Fruit fly (Drosophila melanogaster) whole organism, larva: ENCODE measurements around the gene CG42688.
A peak's percentile ranks its signal among the peaks of the same experiment; 100 is the strongest.

ENCODE experiments used
- noc ChIP-seq: fragments of 200-800 bp; sonication (Bioruptor generic); optimal IDR thresholded peaks from 3 replicates; lab custom pipeline; 2019; ENCODE audit warnings: missing biosample characterization, mild to moderate bottlenecking, missing genetic modification characterization, moderate library complexity

CG42688 gene

DNA sequence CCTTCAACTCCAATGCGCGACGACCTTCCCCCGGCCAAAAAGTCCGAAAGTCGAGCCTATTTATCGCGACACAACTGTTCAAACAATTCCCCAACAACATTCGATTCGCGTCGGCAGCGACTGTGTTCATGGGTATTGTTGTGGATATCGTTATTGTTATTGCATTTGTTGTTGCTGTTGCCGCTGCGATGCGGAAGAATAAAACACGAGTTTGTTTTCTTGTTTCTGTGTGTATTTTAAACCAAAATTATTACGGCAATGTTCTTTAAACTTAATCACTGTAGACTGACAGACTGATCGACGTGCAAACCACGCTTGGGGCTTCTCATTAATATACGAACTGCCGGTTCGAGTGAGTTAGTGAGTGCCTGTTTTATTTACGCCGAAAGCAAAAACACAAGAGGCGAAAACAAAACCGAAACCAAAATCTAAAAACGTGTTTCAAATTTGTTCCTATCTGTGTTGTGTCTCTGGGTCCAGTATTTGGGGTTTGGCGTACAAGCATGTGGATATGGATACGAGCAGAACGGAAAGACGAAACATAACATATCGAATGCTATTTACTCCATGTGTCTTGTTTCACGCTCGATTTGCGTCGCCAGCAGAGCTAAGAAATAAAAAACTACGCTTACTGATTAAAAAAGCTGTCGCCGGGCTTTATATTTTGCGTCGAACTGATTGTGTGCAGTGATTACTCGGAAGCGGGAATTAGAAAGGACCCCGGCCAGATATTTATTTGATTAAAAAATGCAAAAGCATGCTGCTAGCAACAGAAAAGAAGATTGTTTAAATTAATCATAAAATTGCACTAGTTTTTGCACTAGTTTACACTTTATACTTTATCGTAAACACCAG, 22.8 kb downstream of the CG42688 start:
- no peak for TF ChIP-seq noc (tag; lab: Kevin White, UChicago)

DNA sequence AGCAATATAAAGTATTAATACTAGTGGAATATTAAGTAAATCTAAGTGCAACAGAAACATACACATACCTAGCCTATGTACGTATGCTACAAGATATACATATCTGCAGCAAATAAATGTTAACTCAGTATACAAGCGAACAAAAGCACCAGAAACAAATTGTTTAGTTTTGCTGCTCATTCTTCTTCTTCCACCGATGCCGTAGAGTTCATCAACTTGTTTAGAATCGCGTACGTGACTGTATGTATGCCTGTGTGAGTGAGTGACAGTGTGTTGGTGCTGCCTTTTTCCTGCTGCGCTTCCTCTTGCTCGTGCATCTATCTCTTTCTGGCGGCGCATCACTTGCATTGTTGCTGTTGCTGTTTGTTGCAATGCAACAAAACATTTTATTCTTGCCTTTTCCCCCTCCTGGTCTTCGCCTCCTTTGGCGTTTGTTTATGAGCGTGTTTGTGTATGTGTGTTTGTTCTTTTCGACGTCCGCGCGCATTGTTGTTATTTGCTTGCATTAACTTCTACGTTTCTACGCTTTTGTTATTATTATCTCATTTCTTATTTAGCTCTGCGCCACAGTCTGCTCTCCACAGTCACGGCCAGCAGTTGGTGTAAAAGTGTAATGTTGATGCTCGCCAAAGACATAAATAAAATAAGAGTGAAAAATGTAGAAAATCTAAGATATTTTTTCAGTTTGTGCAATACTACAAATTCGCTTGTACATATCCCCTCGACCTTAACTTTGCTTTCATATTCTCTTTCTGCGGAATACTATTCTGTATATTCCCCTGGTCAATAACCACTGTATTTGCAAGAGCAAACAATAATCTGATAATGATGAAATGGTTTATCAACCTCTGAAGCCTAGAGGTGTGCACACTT, 23.7 kb downstream of the CG42688 start:
- peak; percentile 23 for TF ChIP-seq noc (tag; lab: Kevin White, UChicago)

DNA sequence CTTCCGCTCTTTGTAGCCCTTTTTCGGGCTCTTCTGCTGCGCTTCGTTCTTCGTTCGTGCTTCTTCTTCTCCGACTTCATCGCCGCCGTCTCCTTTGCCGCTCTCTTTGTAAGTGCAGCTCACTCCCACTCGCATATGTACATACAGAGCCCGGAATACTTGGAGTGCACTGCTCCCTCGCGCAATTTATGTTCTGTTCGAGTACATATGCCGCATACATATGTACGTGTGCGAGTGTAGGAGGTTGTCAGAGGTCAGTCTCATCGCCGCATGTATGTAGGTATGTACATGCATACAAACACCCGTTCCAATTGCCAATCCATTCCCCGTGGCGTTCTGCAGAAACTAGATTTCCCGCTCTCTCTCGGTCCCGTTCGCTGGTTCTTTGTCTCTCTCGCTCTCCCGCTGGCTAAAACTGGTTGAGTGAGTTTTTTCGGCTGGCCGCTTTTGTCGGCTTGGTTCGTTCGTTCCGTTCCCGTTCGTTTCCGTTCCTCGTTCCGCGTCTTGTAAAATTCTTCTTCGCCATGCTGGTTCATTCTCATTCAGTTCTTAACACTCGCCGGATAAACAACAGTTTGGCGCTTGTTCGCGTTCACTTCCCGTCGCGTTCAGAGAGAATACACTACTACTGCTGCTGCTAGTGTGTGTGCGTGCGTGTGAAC, 24.5 kb downstream of the CG42688 start:
- peak; percentile 46 for TF ChIP-seq noc (tag; lab: Kevin White, UChicago)

- no peak for TF ChIP-seq noc (tag; lab: Kevin White, UChicago)
These were observed 25.8 kb downstream of the CG42688 start for dm6 chr2L:19156737-19157287.

- TF ChIP-seq noc (tag; lab: Kevin White, UChicago), result no peak
These were observed 26.5 kb downstream of the CG42688 start for dm6 chr2L:19155937-19156736.

DNA sequence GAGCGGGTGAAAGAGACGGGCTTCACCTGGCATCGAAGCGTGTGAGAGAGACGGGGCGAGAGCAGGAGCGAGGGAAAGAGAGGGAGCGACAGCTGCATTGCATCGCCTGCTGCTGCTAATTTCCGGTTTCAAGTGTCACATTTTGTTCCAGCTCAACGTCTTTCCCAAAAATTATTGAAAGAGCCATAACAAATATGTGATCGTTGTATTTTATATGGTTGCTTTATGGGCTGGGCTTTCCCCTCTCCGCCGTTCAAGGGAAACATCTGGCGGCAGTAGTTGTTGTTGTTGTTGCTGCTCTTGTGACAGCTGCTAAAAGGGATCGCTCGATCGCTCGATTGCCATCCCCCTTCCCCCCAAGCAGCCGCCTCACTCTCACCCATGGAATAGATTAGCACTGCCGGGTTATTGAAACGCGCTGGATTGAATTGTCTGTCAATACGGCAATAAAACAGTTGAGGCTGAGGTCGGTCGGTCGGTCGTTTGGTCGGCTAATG, 27.7 kb downstream of the CG42688 start:
- no peak for TF ChIP-seq noc (tag; lab: Kevin White, UChicago)

dm6 chr2L:19146645-19147044, 36.0 kb downstream of the CG42688 start:
- TF ChIP-seq noc (tag; lab: Kevin White, UChicago), result no peak

DNA sequence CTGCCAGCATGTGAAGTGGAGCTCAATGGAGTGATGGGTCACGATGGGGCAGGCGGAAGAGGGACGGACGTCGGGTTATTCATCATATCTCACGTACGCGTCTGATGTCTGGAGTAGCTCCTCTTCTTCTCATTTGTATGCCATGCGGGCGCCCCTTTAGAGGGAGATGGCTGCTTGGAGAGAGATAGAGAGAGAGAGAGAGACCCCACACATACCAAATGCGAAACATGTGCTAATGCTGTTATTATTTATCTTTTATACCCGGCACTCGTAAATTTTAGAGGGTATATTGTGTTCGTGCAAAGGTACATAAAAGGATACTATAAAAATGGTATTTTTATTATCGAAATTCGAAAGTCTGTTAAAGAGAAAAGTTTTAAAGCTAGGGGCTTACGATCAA, 36.6 kb downstream of the CG42688 start:
- TF ChIP-seq noc (tag; lab: Kevin White, UChicago), result no peak

DNA sequence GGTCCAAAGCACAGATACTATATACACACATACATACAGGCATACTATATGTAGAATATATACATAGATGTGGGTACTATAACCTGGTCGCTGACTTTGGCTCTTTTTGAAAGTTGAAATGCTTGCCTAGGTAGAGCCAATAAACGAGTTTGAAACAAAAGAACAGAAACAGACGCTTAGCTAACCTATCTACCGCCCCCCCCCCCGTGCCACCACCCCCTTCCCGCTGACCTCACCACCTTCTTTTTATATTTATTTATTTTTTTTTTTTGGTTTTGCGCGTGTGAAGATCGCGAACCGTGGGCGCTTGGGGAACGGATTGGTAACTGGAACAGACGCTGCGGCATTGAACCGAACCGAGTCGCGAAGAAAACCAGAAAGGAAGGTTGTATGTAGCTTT, 38.5 kb downstream of the CG42688 start:
- TF ChIP-seq noc (tag; lab: Kevin White, UChicago), result no peak

DNA sequence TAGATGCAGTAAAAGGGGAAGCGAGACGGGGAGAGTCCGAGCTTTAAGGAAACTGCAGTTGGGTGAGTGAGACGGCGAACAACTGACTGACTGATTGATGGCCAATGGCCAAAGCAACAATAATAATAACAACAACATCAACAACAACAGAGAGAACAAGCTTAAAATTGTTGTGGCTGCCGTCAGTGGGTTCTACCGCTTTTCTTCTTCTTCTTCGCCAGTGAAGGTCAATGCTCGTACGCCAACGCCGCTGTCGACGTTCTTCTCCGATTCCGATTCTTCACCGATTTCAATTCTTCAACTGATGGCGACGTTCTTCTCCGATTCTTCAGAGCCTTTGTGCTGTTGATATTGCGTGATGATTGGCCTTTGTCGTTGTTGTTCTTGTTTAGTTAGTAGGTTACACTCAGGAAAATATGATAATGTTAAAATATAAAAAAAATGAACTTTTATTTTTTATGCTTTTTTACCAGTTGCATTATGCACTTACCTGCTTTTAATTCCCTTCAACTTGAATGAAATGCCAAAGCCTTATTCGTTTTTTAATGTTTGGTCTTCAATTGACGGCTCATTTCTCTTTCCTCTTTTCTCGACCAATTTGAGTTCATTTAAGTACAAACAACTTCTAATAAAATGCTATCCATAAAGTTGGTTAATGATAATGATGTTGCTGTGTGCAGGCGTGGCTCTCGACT, 40.3 kb downstream of the CG42688 start:
- no peak for TF ChIP-seq noc (tag; lab: Kevin White, UChicago)

DNA sequence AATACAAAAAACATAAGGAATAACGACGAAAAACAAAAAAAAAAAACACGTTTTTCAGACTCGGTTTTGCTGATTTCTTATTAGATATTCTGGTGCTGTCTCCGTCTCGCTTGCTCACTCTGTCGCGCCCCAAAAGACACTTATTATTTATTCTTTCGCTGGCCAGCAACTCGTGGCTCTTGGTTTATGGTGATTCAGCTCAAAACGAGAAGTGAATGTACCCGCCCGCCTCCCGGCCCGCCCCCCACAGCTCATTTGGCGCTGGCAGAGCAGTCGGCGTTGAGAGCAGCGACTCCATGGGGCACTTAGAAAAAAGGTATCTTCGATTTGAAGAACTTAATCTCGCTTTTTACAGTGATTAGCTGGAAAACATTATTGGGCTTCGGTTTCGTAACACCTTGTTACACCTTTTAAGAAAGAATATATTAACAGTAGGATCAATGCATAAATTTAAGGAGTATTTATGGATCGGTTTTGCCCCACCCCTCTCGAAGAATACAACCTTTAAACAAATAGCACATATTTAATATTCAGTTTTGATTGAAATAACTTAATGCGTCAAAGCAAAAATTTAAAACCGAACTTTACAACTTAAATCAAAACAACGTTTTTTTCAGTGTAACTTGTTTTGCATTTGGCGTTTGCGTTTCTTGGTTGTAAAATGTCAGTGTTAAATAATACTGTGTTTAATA, 41.0 kb downstream of the CG42688 start:
- TF ChIP-seq noc (tag; lab: Kevin White, UChicago), result peak; percentile 85

DNA sequence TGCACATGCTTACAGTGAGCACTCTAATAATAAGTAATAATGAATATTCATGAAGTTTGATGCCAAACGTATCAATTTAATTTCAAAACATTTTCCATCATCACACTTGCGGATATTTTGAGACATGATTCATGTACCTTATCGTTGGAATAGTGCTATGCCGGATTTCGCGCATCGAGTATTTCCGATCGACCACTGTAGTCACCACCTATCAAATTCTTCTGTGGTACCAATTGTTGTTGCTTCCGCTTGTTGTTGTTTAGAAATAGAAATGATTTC, 41.7 kb downstream of the CG42688 start:
- peak; percentile 58 for TF ChIP-seq noc (tag; lab: Kevin White, UChicago)

DNA sequence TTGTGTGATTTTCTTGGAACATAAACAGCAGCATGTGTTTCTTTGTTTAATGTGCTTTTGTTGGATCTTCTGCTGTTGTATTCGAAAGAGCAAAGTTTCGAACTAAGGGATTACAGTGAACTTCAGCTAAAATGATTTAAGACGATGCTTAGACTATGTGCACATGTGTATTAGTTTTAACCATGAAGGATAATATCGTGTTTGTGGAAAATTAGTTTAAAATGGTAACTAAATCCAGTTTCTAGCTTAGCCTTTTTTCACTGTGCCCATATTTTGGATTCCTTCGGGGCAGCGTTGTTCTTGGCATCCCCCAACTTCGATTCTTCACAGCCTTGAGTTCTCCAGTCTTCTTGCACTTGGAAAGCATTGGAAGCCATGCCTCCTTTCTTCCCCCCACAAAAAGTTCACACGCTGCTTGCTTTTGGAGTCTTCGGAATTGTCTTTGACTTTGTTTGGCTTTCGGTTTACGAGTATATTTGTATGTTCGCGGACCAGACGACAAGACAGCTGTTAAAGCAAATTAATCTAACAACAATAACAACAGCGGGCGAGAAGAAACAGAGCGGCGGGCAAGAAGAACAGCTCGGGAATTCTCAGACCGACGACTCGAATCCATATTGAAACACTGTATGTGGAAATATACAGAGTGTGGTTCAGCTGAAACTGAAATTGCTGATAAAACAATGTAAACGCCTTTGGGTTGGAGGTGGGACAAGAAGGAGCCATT, 42.2 kb downstream of the CG42688 start:
- no peak for TF ChIP-seq noc (tag; lab: Kevin White, UChicago)
